Worm (Caenorhabditis elegans) whole organism, late embryonic: ENCODE results near the gene F55A4.7.

Experiments used
- C08G9.2 ChIP-seq: sonication (generic microtip); optimal IDR thresholded peaks from 2 replicates; lab custom pipeline; 2016; ENCODE audit warnings: mild to moderate bottlenecking, missing genetic modification characterization, moderate library complexity, missing compliant biosample characterization
- F13H6.1 ChIP-seq: sonication (generic microtip); optimal IDR thresholded peaks from 2 replicates; lab custom pipeline; 2016; ENCODE audit warnings: missing genetic modification characterization, missing compliant biosample characterization
- T23F11.4 ChIP-seq: fragments of 200-800 bp; sonication (Bioruptor generic); optimal IDR thresholded peaks from 2 replicates; lab custom pipeline; 2018; ENCODE audit warnings: mild to moderate bottlenecking, missing genetic modification characterization, missing compliant biosample characterization
- Y22D7AL.16 ChIP-seq: sonication (generic microtip); optimal IDR thresholded peaks from 2 replicates; lab custom pipeline; 2016; ENCODE audit warnings: missing genetic modification characterization, missing compliant biosample characterization
- ahr-1 ChIP-seq: sonication (generic microtip); optimal IDR thresholded peaks from 2 replicates; lab custom pipeline; 2016; ENCODE audit warnings: missing genetic modification characterization, missing compliant biosample characterization
- ceh-14 ChIP-seq: sonication (generic microtip); optimal IDR thresholded peaks from 2 replicates; lab custom pipeline; 2016; ENCODE audit warnings: missing genotype, missing genetic modification characterization, missing compliant biosample characterization
- ceh-18 ChIP-seq: sonication (generic microtip); optimal IDR thresholded peaks from 2 replicates; lab custom pipeline; 2016; ENCODE audit warnings: missing genetic modification characterization, missing compliant biosample characterization
- ceh-19 ChIP-seq: fragments of 200-800 bp; sonication (Bioruptor generic); optimal IDR thresholded peaks from 2 replicates; lab custom pipeline; 2018; ENCODE audit warnings: mild to moderate bottlenecking, missing genetic modification characterization, missing compliant biosample characterization
- ceh-24 ChIP-seq: sonication (generic microtip); optimal IDR thresholded peaks from 2 replicates; lab custom pipeline; 2016; ENCODE audit warnings: mild to moderate bottlenecking, missing genetic modification characterization, missing compliant biosample characterization
- ceh-30 ChIP-seq: fragments of 150-350 bp; optimal IDR thresholded peaks from 2 replicates; lab custom pipeline; 2014; ENCODE audit warnings: missing biosample characterization, missing genetic modification characterization
- ceh-31 ChIP-seq: sonication (generic microtip); optimal IDR thresholded peaks from 2 replicates; lab custom pipeline; 2016; ENCODE audit warnings: missing genetic modification characterization, missing compliant biosample characterization
- ceh-34 ChIP-seq: sonication (generic microtip); optimal IDR thresholded peaks from 2 replicates; lab custom pipeline; 2016; ENCODE audit warnings: mild to moderate bottlenecking, missing genetic modification characterization, missing compliant biosample characterization
- ceh-45 ChIP-seq: fragments of 200-800 bp; sonication (Bioruptor generic); IDR thresholded peaks from 2 replicates; pipeline ENCODE4 v1.3.6; 2022; ENCODE audit warnings: missing genetic modification reagents, missing genetic modification characterization, missing compliant biosample characterization
- ceh-48 ChIP-seq: sonication (generic microtip); optimal IDR thresholded peaks from 2 replicates; lab custom pipeline; 2016; ENCODE audit warnings: missing genetic modification characterization, inconsistent platforms, missing compliant biosample characterization
- che-1 ChIP-seq: sonication (generic microtip); optimal IDR thresholded peaks from 2 replicates; lab custom pipeline; 2016; ENCODE audit warnings: mild to moderate bottlenecking, missing genetic modification characterization, missing compliant biosample characterization
- dve-1 ChIP-seq: sonication (generic microtip); optimal IDR thresholded peaks from 2 replicates; lab custom pipeline; 2017; ENCODE audit warnings: antibody characterized with exemption, mild to moderate bottlenecking, missing genetic modification characterization, missing compliant biosample characterization
- elt-2 ChIP-seq: sonication (generic microtip); optimal IDR thresholded peaks from 2 replicates; lab custom pipeline; 2016; ENCODE audit warnings: missing genetic modification reagents, missing genetic modification characterization, missing compliant biosample characterization
- elt-4 ChIP-seq: sonication (generic microtip); optimal IDR thresholded peaks from 2 replicates; lab custom pipeline; 2016; ENCODE audit warnings: missing genetic modification characterization, missing compliant biosample characterization
- ets-4 ChIP-seq: sonication (generic microtip); optimal IDR thresholded peaks from 2 replicates; lab custom pipeline; 2016; ENCODE audit warnings: missing genetic modification characterization, missing compliant biosample characterization
- eyg-1 ChIP-seq: sonication (generic microtip); optimal IDR thresholded peaks from 2 replicates; lab custom pipeline; 2016; ENCODE audit warnings: missing genotype, missing genetic modification characterization, missing compliant biosample characterization
- fax-1 ChIP-seq: sonication (generic microtip); optimal IDR thresholded peaks from 2 replicates; lab custom pipeline; 2016; ENCODE audit warnings: missing genotype, missing genetic modification characterization, missing compliant biosample characterization
- fkh-10 ChIP-seq: fragments of 150-350 bp; optimal IDR thresholded peaks from 2 replicates; lab custom pipeline; 2014; ENCODE audit warnings: missing biosample characterization, missing genetic modification reagents, missing genetic modification characterization
- fkh-6 ChIP-seq: sonication (generic microtip); optimal IDR thresholded peaks from 2 replicates; lab custom pipeline; 2016; ENCODE audit warnings: missing genetic modification characterization, missing compliant biosample characterization
- gmeb-2 ChIP-seq: sonication (generic microtip); optimal IDR thresholded peaks from 2 replicates; lab custom pipeline; 2016; ENCODE audit warnings: missing genetic modification characterization, inconsistent platforms, missing compliant biosample characterization
- hlh-13 ChIP-seq: fragments of 200-800 bp; sonication (Bioruptor generic); optimal IDR thresholded peaks from 2 replicates; lab custom pipeline; 2018; ENCODE audit warnings: mild to moderate bottlenecking, missing genetic modification characterization, missing compliant biosample characterization
- hlh-6 ChIP-seq: sonication (generic microtip); optimal IDR thresholded peaks from 2 replicates; lab custom pipeline; 2016; ENCODE audit warnings: missing genotype, missing genetic modification characterization, missing compliant biosample characterization
- nfya-1 ChIP-seq: sonication (generic microtip); optimal IDR thresholded peaks from 2 replicates; lab custom pipeline; 2017; ENCODE audit warnings: missing genetic modification characterization, mild to moderate bottlenecking, missing compliant biosample characterization, antibody characterized with exemption, moderate library complexity
- nhr-232 ChIP-seq: sonication (generic microtip); optimal IDR thresholded peaks from 2 replicates; lab custom pipeline; 2016; ENCODE audit warnings: missing genetic modification characterization, missing compliant biosample characterization
- npax-4 ChIP-seq: sonication (generic microtip); optimal IDR thresholded peaks from 2 replicates; lab custom pipeline; 2016; ENCODE audit warnings: missing genetic modification characterization, missing compliant biosample characterization
- odd-2 ChIP-seq: sonication (generic microtip); optimal IDR thresholded peaks from 2 replicates; lab custom pipeline; 2017; ENCODE audit warnings: antibody characterized with exemption, mild to moderate bottlenecking, missing genetic modification characterization, missing compliant biosample characterization
- pag-3 ChIP-seq: sonication (generic microtip); optimal IDR thresholded peaks from 2 replicates; lab custom pipeline; 2016; ENCODE audit warnings: missing compliant biosample characterization, missing genetic modification characterization, borderline replicate concordance
- pat-9 ChIP-seq: fragments of 200-800 bp; sonication (Bioruptor generic); optimal IDR thresholded peaks from 2 replicates; lab custom pipeline; 2018; ENCODE audit warnings: mild to moderate bottlenecking, missing genetic modification characterization, moderate library complexity, missing compliant biosample characterization
- pros-1 ChIP-seq: fragments of 150-350 bp; optimal IDR thresholded peaks from 2 replicates; lab custom pipeline; 2014; ENCODE audit warnings: missing biosample characterization, missing genetic modification reagents, missing genetic modification characterization
- ref-2 ChIP-seq: sonication (generic microtip); optimal IDR thresholded peaks from 2 replicates; lab custom pipeline; 2016; ENCODE audit warnings: missing genetic modification characterization, missing compliant biosample characterization
- rnt-1 ChIP-seq: sonication (generic microtip); optimal IDR thresholded peaks from 2 replicates; lab custom pipeline; 2016; ENCODE audit warnings: missing genetic modification characterization, missing compliant biosample characterization
- sdc-2 ChIP-seq: sonication (generic microtip); optimal IDR thresholded peaks from 2 replicates; lab custom pipeline; 2016; ENCODE audit warnings: missing genotype, missing genetic modification characterization, missing compliant biosample characterization
- sox-2 ChIP-seq: fragments of 200-800 bp; sonication (Bioruptor generic); IDR thresholded peaks from 2 replicates; pipeline ENCODE4 v1.3.6; 2022; ENCODE audit warnings: missing genetic modification reagents, missing genetic modification characterization, missing compliant biosample characterization
- sox-4 ChIP-seq: sonication (generic microtip); optimal IDR thresholded peaks from 2 replicates; lab custom pipeline; 2017; ENCODE audit warnings: mild to moderate bottlenecking, missing genetic modification characterization, inconsistent platforms, missing compliant biosample characterization
- tbx-2 ChIP-seq: sonication (generic microtip); optimal IDR thresholded peaks from 2 replicates; lab custom pipeline; 2016; ENCODE audit warnings: missing genetic modification characterization, missing compliant biosample characterization
- unc-3 ChIP-seq, 2 experiments: fragments of 200-800 bp in 1 of 2; sonication (Bioruptor generic) in 1 of 2; sonication (generic microtip) in 1 of 2; conservative IDR thresholded peaks in 1 of 2; optimal IDR thresholded peaks in 1 of 2; 2 replicates each; pipeline versions ENCODE4 v1.3.6 to Lab custom; 2016 to 2022; ENCODE audit warnings: missing compliant biosample characterization in 2 of 2, missing genetic modification characterization in 2 of 2, missing genetic modification reagents in 1 of 2
- unc-42 ChIP-seq: sonication (generic microtip); optimal IDR thresholded peaks from 2 replicates; lab custom pipeline; 2016; ENCODE audit warnings: missing genotype, missing genetic modification characterization, missing compliant biosample characterization
- unc-55 ChIP-seq: sonication (generic microtip); optimal IDR thresholded peaks from 2 replicates; lab custom pipeline; 2017; ENCODE audit warnings: missing biosample characterization, missing genetic modification reagents, missing genetic modification characterization
- unc-86 ChIP-seq: sonication (generic microtip); optimal IDR thresholded peaks from 2 replicates; lab custom pipeline; 2016; ENCODE audit warnings: missing genetic modification characterization, missing compliant biosample characterization

The F55A4.7 gene

ce11 chrX:1026722-1027121 is 11.5 kb downstream of the F55A4.7 start:
- no peak for TF ChIP-seq gmeb-2 (tag; lab: Kevin White, UChicago)
- no peak for TF ChIP-seq fkh-6 (tag; lab: Kevin White, UChicago)
- no peak for TF ChIP-seq ceh-48
- TF ChIP-seq eyg-1: no peak
- no peak for TF ChIP-seq rnt-1 (tag; lab: Kevin White, UChicago)
- no peak for TF ChIP-seq npax-4
- no peak for TF ChIP-seq ceh-30 (tag; lab: Kevin White, UChicago)
- no peak for TF ChIP-seq ceh-24
- TF ChIP-seq F13H6.1 (tag; lab: Kevin White, UChicago): no peak
- no peak for TF ChIP-seq fkh-10 (GFP tag; lab: Kevin White, UChicago)
- no peak for TF ChIP-seq hlh-13
- no peak for TF ChIP-seq unc-55 (GFP tag; lab: Kevin White, UChicago)
- no peak for TF ChIP-seq unc-86 (tag; lab: Kevin White, UChicago)
- TF ChIP-seq ceh-45 (GFP tag; lab: Robert Waterston, UW): no peak
- no peak for TF ChIP-seq odd-2 (tag; lab: Kevin White, UChicago)

DNA sequence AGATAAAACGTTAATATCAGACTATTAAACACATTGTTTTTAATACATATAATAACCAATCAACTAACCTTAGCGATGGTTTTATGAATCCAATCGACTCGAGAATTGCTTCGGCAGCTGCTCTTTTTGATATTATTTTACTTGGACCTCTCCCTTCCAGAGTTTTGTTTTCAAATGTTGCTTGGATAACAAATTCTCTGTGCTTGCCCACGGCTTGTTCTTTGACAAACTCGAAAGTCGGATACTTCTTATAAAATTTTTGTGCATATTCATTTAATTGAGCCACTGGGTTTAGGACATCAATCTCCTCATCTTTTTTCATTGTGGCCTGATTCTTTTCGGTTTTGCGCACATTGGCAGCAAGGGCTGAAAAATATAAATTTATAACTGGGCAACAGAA is 13.2 kb downstream of the F55A4.7 start, which contains the start of gene F55A4.3:
Gene F55A4.3, minus strand, starts transcription at position 101 of the 400 bp plus-strand sequence.
- TF ChIP-seq npax-4: no peak

DNA sequence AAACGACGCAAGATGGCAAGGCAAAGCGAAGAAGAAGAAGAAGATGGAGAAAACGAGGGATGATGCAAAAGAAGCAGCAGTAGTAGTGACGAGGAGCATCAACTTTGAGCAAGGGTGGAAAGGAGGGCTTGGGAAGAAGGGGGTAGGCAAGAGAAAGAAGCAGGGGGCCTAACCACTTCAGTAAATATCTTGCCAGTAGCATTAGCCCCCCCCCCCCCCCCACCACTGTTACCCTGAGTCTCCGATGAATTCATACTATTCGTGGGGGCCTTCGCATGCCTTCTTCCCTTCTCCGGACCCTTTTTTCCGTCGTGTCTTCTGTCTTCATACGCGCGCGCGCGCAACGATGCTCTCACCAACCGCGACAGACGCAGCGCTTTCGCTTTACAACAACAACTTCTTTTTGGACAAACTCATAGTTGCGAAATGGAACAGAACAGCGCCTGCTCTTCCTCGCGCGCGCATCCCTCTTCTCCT is 16.4 kb downstream of the F55A4.7 start:
- peak; percentile 27 for TF ChIP-seq tbx-2 (tag; lab: Kevin White, UChicago)
- peak; percentile 1 for TF ChIP-seq nfya-1 (tag; lab: Kevin White, UChicago)
- TF ChIP-seq ceh-14 (tag; lab: Kevin White, UChicago): peak; percentile 32
- no peak for TF ChIP-seq pros-1 (tag; lab: Kevin White, UChicago)
- no peak for TF ChIP-seq pag-3 (tag; lab: Kevin White, UChicago)
- TF ChIP-seq sdc-2 (tag; lab: Kevin White, UChicago): peak; percentile 43
- peak; percentile 7 for TF ChIP-seq ceh-34
- no peak for TF ChIP-seq ceh-24
- TF ChIP-seq unc-42 (tag; lab: Kevin White, UChicago): peak; percentile 54
- peak; percentile 5 for TF ChIP-seq sox-4 (tag; lab: Kevin White, UChicago)
- peak; percentile 34 for TF ChIP-seq Y22D7AL.16 (tag; lab: Kevin White, UChicago)
- TF ChIP-seq ceh-45 (GFP tag; lab: Robert Waterston, UW): no peak
- peak; percentile 77 for TF ChIP-seq ceh-19 (GFP tag; lab: Kevin White, UChicago)
- no peak for TF ChIP-seq ahr-1 (tag; lab: Kevin White, UChicago)
- peak; percentile 24 for TF ChIP-seq che-1 (tag; lab: Kevin White, UChicago)
- peak; percentile 55 for TF ChIP-seq ceh-31 (tag; lab: Kevin White, UChicago)

DNA sequence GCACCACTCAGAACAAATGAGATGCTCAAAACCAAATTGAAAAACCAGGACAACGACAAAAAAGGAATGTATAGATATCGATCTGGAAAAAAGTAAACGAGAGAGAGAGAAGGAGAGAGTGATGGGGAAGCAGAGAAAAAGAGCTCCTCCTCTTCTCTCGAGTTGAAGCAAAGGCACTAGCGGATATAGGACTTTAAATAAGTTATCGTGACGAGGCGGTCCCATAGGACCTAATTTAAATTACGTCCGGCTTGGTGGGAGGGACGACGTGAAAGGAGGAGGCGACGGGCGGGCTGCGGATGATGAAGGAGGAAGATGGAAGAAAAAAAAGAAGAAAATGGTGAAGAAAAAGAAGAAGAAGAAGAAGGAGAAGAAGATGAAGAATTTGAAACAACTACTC is 19.7 kb downstream of the F55A4.7 start:
- no peak for TF ChIP-seq Y22D7AL.16 (tag; lab: Kevin White, UChicago)
- TF ChIP-seq pat-9: no peak
- TF ChIP-seq sdc-2 (tag; lab: Kevin White, UChicago): peak; percentile 20
- no peak for TF ChIP-seq dve-1
- TF ChIP-seq unc-42 (tag; lab: Kevin White, UChicago): peak; percentile 99
- TF ChIP-seq ceh-19 (GFP tag; lab: Kevin White, UChicago): peak; percentile 28
- no peak for TF ChIP-seq ref-2 (tag; lab: Kevin White, UChicago)
- TF ChIP-seq elt-4 (tag; lab: Kevin White, UChicago): no peak
- TF ChIP-seq elt-2 (tag; lab: Kevin White, UChicago): no peak
- TF ChIP-seq C08G9.2 (tag; lab: Kevin White, UChicago): peak; percentile 25
- TF ChIP-seq fax-1 (tag; lab: Kevin White, UChicago): no peak
- no peak for TF ChIP-seq ets-4 (tag; lab: Kevin White, UChicago)
- TF ChIP-seq ceh-45 (GFP tag; lab: Robert Waterston, UW): no peak
- peak; percentile 47 for TF ChIP-seq ceh-14 (tag; lab: Kevin White, UChicago)
- TF ChIP-seq hlh-6 (tag; lab: Kevin White, UChicago): no peak
- no peak for TF ChIP-seq T23F11.4 (GFP tag; lab: Kevin White, UChicago)
- TF ChIP-seq pag-3 (tag; lab: Kevin White, UChicago): peak; percentile 13
- no peak for TF ChIP-seq nhr-232 (tag; lab: Kevin White, UChicago)
- peak; percentile 75 for TF ChIP-seq ceh-31 (tag; lab: Kevin White, UChicago)
- TF ChIP-seq ceh-34: peak; percentile 8
- peak; percentile 40 for TF ChIP-seq fkh-10 (GFP tag; lab: Kevin White, UChicago)
- TF ChIP-seq sox-2 (GFP tag; lab: Robert Waterston, UW): no peak
- TF ChIP-seq nfya-1 (tag; lab: Kevin White, UChicago): peak; percentile 9
- TF ChIP-seq tbx-2 (tag; lab: Kevin White, UChicago): peak; percentile 40
- peak; percentile 17 for TF ChIP-seq ceh-18 (tag; lab: Kevin White, UChicago)
- TF ChIP-seq unc-3 (GFP tag; conservative IDR thresholded peaks at IDR 0.05; lab: Robert Waterston, UW): no peak
- peak; percentile 22 for TF ChIP-seq unc-3 (tag; optimal IDR thresholded peaks at IDR 0.05; lab: Kevin White, UChicago)
